Worm (Caenorhabditis elegans): ENCODE results near the gene ugt-37.

DNA sequence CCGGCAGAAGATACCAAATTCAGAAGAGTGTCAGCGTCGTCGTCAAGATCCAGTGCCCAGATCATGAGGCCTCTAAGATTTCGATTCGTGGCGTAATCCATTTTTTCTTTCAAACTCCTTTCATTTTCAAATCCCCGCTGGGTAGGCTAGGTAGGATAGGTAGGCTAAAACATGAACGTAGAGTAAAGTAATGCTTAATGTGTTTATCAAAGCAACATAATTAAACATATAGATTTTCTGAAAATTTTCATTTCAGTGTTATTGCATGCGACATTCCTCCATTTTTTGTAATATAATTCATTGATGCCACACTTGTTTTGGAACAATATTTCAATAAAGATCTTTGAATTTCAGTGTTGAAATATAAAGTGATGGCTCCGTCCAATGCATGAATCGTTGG lies 15.7 kb downstream of the ugt-37 start, which contains the start of gene T01C4.8:
- TF ChIP-seq eor-1 (tag; optimal IDR thresholded peaks at IDR 0.05), result no peak
- no peak for TF ChIP-seq fkh-2 (tag; optimal IDR thresholded peaks at IDR 0.05)
- no peak for TF ChIP-seq unc-62 (GFP tag; optimal IDR thresholded peaks at IDR 0.05)

Measured in whole organism, L3 larva.